Worm (Caenorhabditis elegans) whole organism, late embryonic: ENCODE measurements around the gene sdhd-1.

Source experiments
- C08G9.2 ChIP-seq: sonication (generic microtip); optimal IDR thresholded peaks from 2 replicates; lab custom pipeline; 2016; ENCODE audit warnings: mild to moderate bottlenecking, missing genetic modification characterization, moderate library complexity, missing compliant biosample characterization
- C38D4.7 ChIP-seq: fragments of 200-800 bp; sonication (Bioruptor generic); optimal IDR thresholded peaks from 2 replicates; lab custom pipeline; 2018; ENCODE audit warnings: mild to moderate bottlenecking, missing genetic modification characterization, moderate library complexity, missing compliant biosample characterization
- K02D7.2 ChIP-seq: sonication (generic microtip); optimal IDR thresholded peaks from 2 replicates; lab custom pipeline; 2017; ENCODE audit warnings: mild to moderate bottlenecking, missing genetic modification characterization, missing compliant biosample characterization
- T23F11.4 ChIP-seq: fragments of 200-800 bp; sonication (Bioruptor generic); optimal IDR thresholded peaks from 2 replicates; lab custom pipeline; 2018; ENCODE audit warnings: mild to moderate bottlenecking, missing genetic modification characterization, missing compliant biosample characterization
- Y22D7AL.16 ChIP-seq: sonication (generic microtip); optimal IDR thresholded peaks from 2 replicates; lab custom pipeline; 2016; ENCODE audit warnings: missing genetic modification characterization, missing compliant biosample characterization
- ama-1 ChIP-seq: fragments of 150-350 bp; optimal IDR thresholded peaks from 2 replicates; lab custom pipeline; 2014
- ceh-14 ChIP-seq: sonication (generic microtip); optimal IDR thresholded peaks from 2 replicates; lab custom pipeline; 2016; ENCODE audit warnings: missing genotype, missing genetic modification characterization, missing compliant biosample characterization
- ceh-18 ChIP-seq: sonication (generic microtip); optimal IDR thresholded peaks from 2 replicates; lab custom pipeline; 2016; ENCODE audit warnings: missing genetic modification characterization, missing compliant biosample characterization
- ceh-19 ChIP-seq: fragments of 200-800 bp; sonication (Bioruptor generic); optimal IDR thresholded peaks from 2 replicates; lab custom pipeline; 2018; ENCODE audit warnings: mild to moderate bottlenecking, missing genetic modification characterization, missing compliant biosample characterization
- ceh-30 ChIP-seq: fragments of 150-350 bp; optimal IDR thresholded peaks from 2 replicates; lab custom pipeline; 2014; ENCODE audit warnings: missing biosample characterization, missing genetic modification characterization
- ceh-31 ChIP-seq: sonication (generic microtip); optimal IDR thresholded peaks from 2 replicates; lab custom pipeline; 2016; ENCODE audit warnings: missing genetic modification characterization, missing compliant biosample characterization
- ceh-45 ChIP-seq: fragments of 200-800 bp; sonication (Bioruptor generic); IDR thresholded peaks from 2 replicates; pipeline ENCODE4 v1.3.6; 2022; ENCODE audit warnings: missing genetic modification reagents, missing genetic modification characterization, missing compliant biosample characterization
- ceh-6 ChIP-seq: fragments of 200-800 bp; sonication (Bioruptor generic); optimal IDR thresholded peaks from 2 replicates; lab custom pipeline; 2018; ENCODE audit warnings: mild to moderate bottlenecking, missing genetic modification characterization, missing compliant biosample characterization
- ceh-9 ChIP-seq: sonication (generic microtip); optimal IDR thresholded peaks from 2 replicates; lab custom pipeline; 2016; ENCODE audit warnings: mild to moderate bottlenecking, missing genetic modification characterization, inconsistent platforms, missing compliant biosample characterization
- dmd-4 ChIP-seq: sonication (generic microtip); optimal IDR thresholded peaks from 2 replicates; lab custom pipeline; 2016; ENCODE audit warnings: borderline replicate concordance, missing genetic modification characterization, missing compliant biosample characterization
- ets-4 ChIP-seq: sonication (generic microtip); optimal IDR thresholded peaks from 2 replicates; lab custom pipeline; 2016; ENCODE audit warnings: missing genetic modification characterization, missing compliant biosample characterization
- fkh-10 ChIP-seq: fragments of 150-350 bp; optimal IDR thresholded peaks from 2 replicates; lab custom pipeline; 2014; ENCODE audit warnings: missing biosample characterization, missing genetic modification reagents, missing genetic modification characterization
- fkh-6 ChIP-seq: sonication (generic microtip); optimal IDR thresholded peaks from 2 replicates; lab custom pipeline; 2016; ENCODE audit warnings: missing genetic modification characterization, missing compliant biosample characterization
- lim-6 ChIP-seq: sonication (generic microtip); optimal IDR thresholded peaks from 2 replicates; lab custom pipeline; 2016; ENCODE audit warnings: missing genetic modification characterization, missing compliant biosample characterization
- lin-11 ChIP-seq: fragments of 200-800 bp; sonication (Bioruptor generic); optimal IDR thresholded peaks from 2 replicates; lab custom pipeline; 2018; ENCODE audit warnings: mild to moderate bottlenecking, missing genetic modification characterization, missing compliant biosample characterization
- mec-3 ChIP-seq: sonication (generic microtip); optimal IDR thresholded peaks from 2 replicates; lab custom pipeline; 2016; ENCODE audit warnings: borderline replicate concordance, missing genetic modification characterization, missing compliant biosample characterization
- nhr-232 ChIP-seq: sonication (generic microtip); optimal IDR thresholded peaks from 2 replicates; lab custom pipeline; 2016; ENCODE audit warnings: missing genetic modification characterization, missing compliant biosample characterization
- odd-2 ChIP-seq: sonication (generic microtip); optimal IDR thresholded peaks from 2 replicates; lab custom pipeline; 2017; ENCODE audit warnings: antibody characterized with exemption, mild to moderate bottlenecking, missing genetic modification characterization, missing compliant biosample characterization
- pag-3 ChIP-seq: sonication (generic microtip); optimal IDR thresholded peaks from 2 replicates; lab custom pipeline; 2016; ENCODE audit warnings: missing compliant biosample characterization, missing genetic modification characterization, borderline replicate concordance
- pax-1 ChIP-seq: fragments of 150-350 bp; optimal IDR thresholded peaks from 2 replicates; lab custom pipeline; 2014; ENCODE audit warnings: missing biosample characterization, missing genetic modification characterization
- ref-2 ChIP-seq: sonication (generic microtip); optimal IDR thresholded peaks from 2 replicates; lab custom pipeline; 2016; ENCODE audit warnings: missing genetic modification characterization, missing compliant biosample characterization
- sdc-2 ChIP-seq: sonication (generic microtip); optimal IDR thresholded peaks from 2 replicates; lab custom pipeline; 2016; ENCODE audit warnings: missing genotype, missing genetic modification characterization, missing compliant biosample characterization
- sox-2 ChIP-seq: fragments of 200-800 bp; sonication (Bioruptor generic); IDR thresholded peaks from 2 replicates; pipeline ENCODE4 v1.3.6; 2022; ENCODE audit warnings: missing genetic modification reagents, missing genetic modification characterization, missing compliant biosample characterization
- syd-9 ChIP-seq: sonication (generic microtip); optimal IDR thresholded peaks from 2 replicates; lab custom pipeline; 2016; ENCODE audit warnings: mild to moderate bottlenecking, missing genetic modification characterization, moderate library complexity, missing compliant biosample characterization
- tbx-7 ChIP-seq: sonication (generic microtip); optimal IDR thresholded peaks from 2 replicates; lab custom pipeline; 2016; ENCODE audit warnings: missing genotype, missing genetic modification characterization, missing compliant biosample characterization
- unc-3 ChIP-seq, 2 experiments: fragments of 200-800 bp in 1 of 2; sonication (Bioruptor generic) in 1 of 2; sonication (generic microtip) in 1 of 2; conservative IDR thresholded peaks in 1 of 2; optimal IDR thresholded peaks in 1 of 2; 2 replicates each; pipeline versions ENCODE4 v1.3.6 to Lab custom; 2016 to 2022; ENCODE audit warnings: missing compliant biosample characterization in 2 of 2, missing genetic modification characterization in 2 of 2, missing genetic modification reagents in 1 of 2
- unc-42 ChIP-seq: sonication (generic microtip); optimal IDR thresholded peaks from 2 replicates; lab custom pipeline; 2016; ENCODE audit warnings: missing genotype, missing genetic modification characterization, missing compliant biosample characterization
- zip-5 ChIP-seq: sonication (generic microtip); optimal IDR thresholded peaks from 2 replicates; lab custom pipeline; 2016; ENCODE audit warnings: missing genetic modification characterization, missing compliant biosample characterization

The sdhd-1 gene

DNA sequence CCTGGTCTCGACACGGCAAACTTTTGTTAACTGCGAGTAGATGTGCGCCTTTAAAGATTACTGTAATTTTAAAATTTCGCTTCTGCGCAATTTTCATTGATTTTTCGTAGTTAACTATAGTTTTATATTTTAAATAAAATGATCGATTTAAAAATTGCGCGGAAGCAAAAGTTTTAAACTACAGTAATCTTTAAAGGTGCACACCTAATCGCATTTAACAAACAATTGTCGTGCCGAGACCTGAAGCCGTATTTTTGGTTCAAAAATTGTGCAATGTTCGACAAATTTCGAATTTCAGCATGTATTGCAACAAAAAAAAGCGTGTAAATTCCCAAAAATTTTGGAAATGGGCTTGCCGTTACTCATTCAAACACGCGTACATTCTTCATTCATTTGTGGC is 44.7 kb upstream of the sdhd-1 start:
- TF ChIP-seq ceh-14 (tag; lab: Kevin White, UChicago) (no peak), ceh-18 (tag; lab: Kevin White, UChicago) (no peak), Y22D7AL.16 (tag; lab: Kevin White, UChicago) (no peak), T23F11.4 (GFP tag; lab: Kevin White, UChicago) (no peak), fkh-6 (tag; lab: Kevin White, UChicago) (no peak), odd-2 (tag; lab: Kevin White, UChicago) (no peak), ama-1 (no peak), K02D7.2 (tag; lab: Kevin White, UChicago) (no peak)

DNA sequence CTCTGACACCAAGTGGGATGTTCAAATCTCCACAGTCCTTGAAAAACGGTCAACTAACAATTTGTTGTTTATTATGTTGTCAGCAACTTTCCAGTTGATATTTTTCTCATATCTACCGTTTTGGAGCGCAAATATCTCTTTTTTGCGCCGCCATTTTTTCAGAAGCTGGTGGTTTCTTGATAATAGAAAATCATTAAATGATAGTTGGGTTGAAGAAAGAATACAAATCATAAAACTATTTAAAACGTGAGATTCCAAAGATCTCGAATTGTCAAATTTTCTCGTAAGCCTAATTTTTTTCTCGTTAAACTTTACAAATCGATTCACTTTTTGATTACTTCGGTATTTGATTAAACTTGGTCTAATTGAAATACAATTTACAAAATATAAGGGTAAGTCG is 42.7 kb upstream of the sdhd-1 start, which contains the start of gene rpl-42:
rpl-42 (plus strand) TSS at position 301 of the 400 bp plus-strand sequence.
- no peak for TF ChIP-seq nhr-232 (tag; lab: Kevin White, UChicago)
- no peak for TF ChIP-seq zip-5 (tag; lab: Kevin White, UChicago)
- TF ChIP-seq pax-1, result no peak
- TF ChIP-seq sdc-2 (tag; lab: Kevin White, UChicago), result no peak
- no peak for TF ChIP-seq ceh-9

- no peak for TF ChIP-seq pag-3 (tag; lab: Kevin White, UChicago)
- TF ChIP-seq ref-2 (tag; lab: Kevin White, UChicago), result no peak
- TF ChIP-seq unc-42 (tag; lab: Kevin White, UChicago), result peak; percentile 91
- no peak for TF ChIP-seq dmd-4 (tag; lab: Kevin White, UChicago)
- no peak for TF ChIP-seq tbx-7 (tag; lab: Kevin White, UChicago)
- no peak for TF ChIP-seq lim-6 (tag; lab: Kevin White, UChicago)
- no peak for TF ChIP-seq unc-3 (GFP tag; conservative IDR thresholded peaks at IDR 0.05; lab: Robert Waterston, UW)
- TF ChIP-seq unc-3 (tag; optimal IDR thresholded peaks at IDR 0.05; lab: Kevin White, UChicago), result no peak
- peak; percentile 37 for TF ChIP-seq fkh-10 (GFP tag; lab: Kevin White, UChicago)
- no peak for TF ChIP-seq ceh-30 (tag; lab: Kevin White, UChicago)
- no peak for TF ChIP-seq odd-2 (tag; lab: Kevin White, UChicago)
- no peak for TF ChIP-seq K02D7.2 (tag; lab: Kevin White, UChicago)
- no peak for TF ChIP-seq pax-1
- no peak for TF ChIP-seq ets-4 (tag; lab: Kevin White, UChicago)
Observed at ce11 chrII:11091577-11091976, 41.9 kb upstream of the sdhd-1 start.

ce11 chrII:11089356-11089755 is 39.6 kb upstream of the sdhd-1 start, which contains the start of gene unc-53:
Gene unc-53, minus strand, starts transcription at chrII:11089456.
- TF ChIP-seq lim-6 (tag; lab: Kevin White, UChicago) (no peak), C08G9.2 (no peak), ets-4 (tag; lab: Kevin White, UChicago) (no peak), lin-11 (tag; lab: Kevin White, UChicago) (no peak), C38D4.7 (GFP tag; lab: Kevin White, UChicago) (no peak), ceh-19 (no peak)

DNA sequence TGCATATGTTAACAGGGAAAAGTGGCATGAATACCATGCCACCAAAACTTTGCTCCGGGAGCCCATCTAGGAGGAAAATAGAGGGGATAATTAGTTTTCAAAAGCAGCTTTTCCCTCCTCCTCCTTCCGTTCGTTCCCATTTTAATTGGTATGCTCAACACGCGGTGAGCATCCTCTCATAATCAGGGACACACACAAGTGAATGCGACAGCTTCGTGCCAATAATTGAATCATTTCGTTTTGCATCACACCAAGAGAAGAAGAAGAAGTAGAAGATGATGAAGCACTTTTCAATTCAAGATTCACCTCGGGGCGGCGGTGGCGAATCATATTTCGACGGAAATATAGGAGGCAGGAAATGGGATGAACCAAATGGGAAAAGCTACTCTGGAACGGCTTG is 38.4 kb upstream of the sdhd-1 start:
- TF ChIP-seq ceh-31 (tag; lab: Kevin White, UChicago) (peak; percentile 5), unc-42 (tag; lab: Kevin White, UChicago) (peak; percentile 97), mec-3 (no peak), ceh-6 (GFP tag; lab: Kevin White, UChicago) (peak; percentile 0), ceh-30 (tag; lab: Kevin White, UChicago) (no peak), ceh-45 (no peak), ceh-9 (no peak)

DNA sequence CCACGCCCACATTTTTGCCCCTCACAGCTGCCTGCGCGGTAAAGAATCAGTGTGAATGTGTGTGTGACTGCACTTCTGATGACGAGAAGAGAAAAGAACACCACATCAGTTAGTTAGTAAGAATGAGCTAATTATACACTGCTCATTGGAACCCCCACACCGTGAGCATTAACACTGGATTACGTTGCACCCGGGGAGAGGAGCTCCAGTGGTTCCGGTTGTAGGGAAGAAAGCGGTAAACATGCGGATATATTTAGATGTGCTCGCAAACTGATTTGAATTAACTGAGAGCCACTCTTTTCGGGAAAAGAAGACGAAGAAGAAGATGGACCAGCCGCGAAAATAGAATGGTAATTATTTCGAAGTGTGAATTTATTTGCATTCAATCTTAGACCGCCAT is 37.1 kb upstream of the sdhd-1 start:
- TF ChIP-seq sox-2 (GFP tag; lab: Robert Waterston, UW), result no peak
- no peak for TF ChIP-seq lin-11 (tag; lab: Kevin White, UChicago)
- no peak for TF ChIP-seq syd-9 (tag; lab: Kevin White, UChicago)
- TF ChIP-seq unc-42 (tag; lab: Kevin White, UChicago), result peak; percentile 77
- TF ChIP-seq tbx-7 (tag; lab: Kevin White, UChicago), result no peak
- TF ChIP-seq ceh-31 (tag; lab: Kevin White, UChicago), result peak; percentile 18
